Fruit fly (Drosophila melanogaster) Kc167 (cell line): Measurements from ENCODE around the gene Prosbeta3.

Source experiments
- Myc ChIP-seq: fragments of >200 bp; optimal IDR thresholded peaks from 2 replicates; lab custom pipeline; 2017; ENCODE audit warnings: missing external identifiers
- Sin3A ChIP-seq: fragments of >200 bp; optimal IDR thresholded peaks from 2 replicates; lab custom pipeline; 2018; ENCODE audit warnings: missing external identifiers
- h ChIP-seq: fragments of >200 bp; optimal IDR thresholded peaks from 3 replicates; lab custom pipeline; 2018; ENCODE audit warnings: missing external identifiers
- insv ChIP-seq: fragments of >200 bp; optimal IDR thresholded peaks from 3 replicates; lab custom pipeline; 2018; ENCODE audit warnings: missing external identifiers
- psq ChIP-seq: fragments of >200 bp; optimal IDR thresholded peaks from 2 replicates; lab custom pipeline; 2017; ENCODE audit warnings: missing external identifiers
- ttk ChIP-seq: sonication (Bioruptor generic); optimal IDR thresholded peaks from 2 replicates; lab custom pipeline; 2017; ENCODE audit warnings: missing external identifiers

Prosbeta3 gene

dm6 chr3R:9030750-9031128 lies 24.7 kb upstream of the Prosbeta3 start:
- no peak for TF ChIP-seq insv (lab: Kevin White, UChicago)
- TF ChIP-seq h (lab: Kevin White, UChicago), result no peak
- TF ChIP-seq Myc (lab: Kevin White, UChicago), result no peak
- TF ChIP-seq Sin3A, result no peak
- no peak for TF ChIP-seq ttk
- TF ChIP-seq psq (lab: Kevin White, UChicago), result no peak

dm6 chr3R:9030006-9030749 lies 24.2 kb upstream of the Prosbeta3 start:
- TF ChIP-seq h (lab: Kevin White, UChicago), result no peak
- TF ChIP-seq ttk, result no peak
- no peak for TF ChIP-seq psq (lab: Kevin White, UChicago)
- no peak for TF ChIP-seq Myc (lab: Kevin White, UChicago)
- no peak for TF ChIP-seq Sin3A
- no peak for TF ChIP-seq insv (lab: Kevin White, UChicago)

dm6 chr3R:9029411-9029810 lies 23.4 kb upstream of the Prosbeta3 start:
- TF ChIP-seq ttk (no peak), psq (lab: Kevin White, UChicago) (no peak), h (lab: Kevin White, UChicago) (no peak), Myc (lab: Kevin White, UChicago) (no peak), Sin3A (no peak), insv (lab: Kevin White, UChicago) (no peak)

- no peak for TF ChIP-seq Sin3A
- no peak for TF ChIP-seq psq (lab: Kevin White, UChicago)
- TF ChIP-seq Myc (lab: Kevin White, UChicago), result no peak
- no peak for TF ChIP-seq h (lab: Kevin White, UChicago)
Measured at dm6 chr3R:9028690-9029089, 22.7 kb upstream of the Prosbeta3 start.

dm6 chr3R:9027082-9027481 lies 21.1 kb upstream of the Prosbeta3 start:
- TF ChIP-seq insv (lab: Kevin White, UChicago) (no peak), Myc (lab: Kevin White, UChicago) (no peak), h (lab: Kevin White, UChicago) (no peak), Sin3A (no peak), psq (lab: Kevin White, UChicago) (no peak), ttk (no peak)

- TF ChIP-seq h (lab: Kevin White, UChicago) (no peak), Sin3A (no peak), insv (lab: Kevin White, UChicago) (no peak), ttk (no peak), Myc (lab: Kevin White, UChicago) (no peak), psq (lab: Kevin White, UChicago) (no peak)
Measured at dm6 chr3R:9024835-9025510, 18.9 kb upstream of the Prosbeta3 start.

- TF ChIP-seq h (lab: Kevin White, UChicago), result no peak
- no peak for TF ChIP-seq Sin3A
- no peak for TF ChIP-seq ttk
- no peak for TF ChIP-seq Myc (lab: Kevin White, UChicago)
- no peak for TF ChIP-seq insv (lab: Kevin White, UChicago)
- no peak for TF ChIP-seq psq (lab: Kevin White, UChicago)
Measured at dm6 chr3R:9023934-9024333, 17.9 kb upstream of the Prosbeta3 start.

dm6 chr3R:9019689-9020138 lies 13.7 kb upstream of the Prosbeta3 start, which contains the start of gene tgo:
Gene tgo (minus strand): TSS chr3R:9020022.
- TF ChIP-seq insv (lab: Kevin White, UChicago) (no peak), ttk (no peak), psq (lab: Kevin White, UChicago) (no peak), Myc (lab: Kevin White, UChicago) (no peak), Sin3A (no peak), h (lab: Kevin White, UChicago) (no peak)

dm6 chr3R:9016869-9017268 lies 10.8 kb upstream of the Prosbeta3 start:
- no peak for TF ChIP-seq insv (lab: Kevin White, UChicago)

dm6 chr3R:9014859-9015466 lies 8.9 kb upstream of the Prosbeta3 start, which contains the start of the genes Kcmf1, Sf3b5 and CG11986:
Gene Kcmf1 (minus strand): TSS chr3R:9014909.
Gene Sf3b5 (minus strand): TSS chr3R:9015341.
Gene CG11986 (plus strand): TSS chr3R:9015446.
- TF ChIP-seq psq (lab: Kevin White, UChicago) (no peak), h (lab: Kevin White, UChicago) (no peak), ttk (no peak)

dm6 chr3R:9013765-9014380 lies 7.8 kb upstream of the Prosbeta3 start:
- TF ChIP-seq Sin3A (no peak), insv (lab: Kevin White, UChicago) (no peak), h (lab: Kevin White, UChicago) (no peak)

dm6 chr3R:9011708-9012107 lies 5.7 kb upstream of the Prosbeta3 start:
- TF ChIP-seq insv (lab: Kevin White, UChicago) (no peak), Myc (lab: Kevin White, UChicago) (no peak), psq (lab: Kevin White, UChicago) (no peak), Sin3A (no peak), ttk (no peak), h (lab: Kevin White, UChicago) (no peak)
